Worm (Caenorhabditis elegans): Measurements from ENCODE around the gene fbxa-167.

Gene fbxa-167

DNA sequence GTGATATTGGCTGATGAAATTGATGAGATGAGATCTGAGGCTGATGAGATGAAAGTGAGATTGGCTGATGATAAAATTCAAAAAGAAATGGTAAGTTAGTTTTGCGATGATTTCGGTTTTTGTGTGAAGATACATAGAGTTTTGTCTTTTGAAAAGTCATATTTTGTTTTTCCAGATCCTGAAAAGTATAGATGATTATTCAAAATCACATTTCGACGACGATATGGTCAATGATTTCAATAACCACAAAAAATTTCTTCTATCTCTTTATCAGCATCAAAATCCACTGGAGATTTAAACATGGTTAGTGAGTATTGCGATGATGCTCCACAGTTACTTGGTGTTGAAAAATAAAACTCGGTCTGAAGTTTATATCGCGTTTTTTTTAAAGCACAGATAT lies 40.4 kb upstream of the fbxa-167 start, which contains the start of gene csp-1:
csp-1 (plus strand) TSS at position 301 of the 400 bp plus-strand sequence.
- TF ChIP-seq nhr-42 (GFP tag; IDR thresholded peaks at IDR 0.05): no peak
- TF ChIP-seq arid-1 (GFP tag; conservative IDR thresholded peaks at IDR 0.05): no peak
- TF ChIP-seq php-3 (GFP tag; IDR thresholded peaks at IDR 0.05): no peak
- TF ChIP-seq spr-3 (GFP tag; optimal IDR thresholded peaks at IDR 0.05): no peak
- no peak for TF ChIP-seq dpl-1 (GFP tag; optimal IDR thresholded peaks at IDR 0.05)
- no peak for TF ChIP-seq lin-1 (GFP tag; IDR thresholded peaks at IDR 0.05)
- no peak for TF ChIP-seq mdl-1 (tag; optimal IDR thresholded peaks at IDR 0.05)
- no peak for TF ChIP-seq unc-130 (GFP tag; optimal IDR thresholded peaks at IDR 0.05)
- TF ChIP-seq ceh-62 (tag; optimal IDR thresholded peaks at IDR 0.05): no peak
- no peak for TF ChIP-seq F10B5.3 (tag; optimal IDR thresholded peaks at IDR 0.05)
- no peak for TF ChIP-seq pqm-1 (tag; optimal IDR thresholded peaks at IDR 0.05)
- TF ChIP-seq nhr-48 (tag; optimal IDR thresholded peaks at IDR 0.05): no peak

ce11 chrII:13609655-13610054 lies 31.6 kb upstream of the fbxa-167 start, which contains the start of gene gst-20:
TSS of gene gst-20 (minus strand) at chrII:13609824.
- TF ChIP-seq F10B5.3 (tag; optimal IDR thresholded peaks at IDR 0.05): no peak
- TF ChIP-seq spr-1 (tag; optimal IDR thresholded peaks at IDR 0.05): no peak
- TF ChIP-seq hmg-1.1 (GFP tag; IDR thresholded peaks at IDR 0.05): no peak
- no peak for TF ChIP-seq F44E2.7 (GFP tag; IDR thresholded peaks at IDR 0.05)
- no peak for TF ChIP-seq dmd-9 (GFP tag; IDR thresholded peaks at IDR 0.05)
- TF ChIP-seq saeg-2 (GFP tag; IDR thresholded peaks at IDR 0.05): no peak
- no peak for TF ChIP-seq Y105C5A.15 (GFP tag; IDR thresholded peaks at IDR 0.05)
- no peak for TF ChIP-seq madf-5 (GFP tag; IDR thresholded peaks at IDR 0.05)
- no peak for TF ChIP-seq mep-1 (tag; optimal IDR thresholded peaks at IDR 0.05)
- no peak for TF ChIP-seq nhr-10 (tag; optimal IDR thresholded peaks at IDR 0.05)
- TF ChIP-seq T20F7.1 (GFP tag; optimal IDR thresholded peaks at IDR 0.05): no peak
- TF ChIP-seq lin-1 (GFP tag; IDR thresholded peaks at IDR 0.05): no peak
- no peak for TF ChIP-seq mxl-2 (GFP tag; conservative IDR thresholded peaks at IDR 0.05)
- no peak for TF ChIP-seq snpc-1.2 (GFP tag; IDR thresholded peaks at IDR 0.05)
- TF ChIP-seq zfp-3 (GFP tag; conservative IDR thresholded peaks at IDR 0.05): no peak
- TF ChIP-seq nhr-6 (tag; optimal IDR thresholded peaks at IDR 0.05): peak; percentile 22
- TF ChIP-seq mxl-3 (GFP tag; optimal IDR thresholded peaks at IDR 0.05): peak; percentile 100
- no peak for TF ChIP-seq dmd-8 (GFP tag; IDR thresholded peaks at IDR 0.05)
- TF ChIP-seq ceh-32 (tag; optimal IDR thresholded peaks at IDR 0.05; ENCODE audit: poor library complexity): no peak
- no peak for TF ChIP-seq nhr-41 (GFP tag; IDR thresholded peaks at IDR 0.05)
- TF ChIP-seq vab-7 (GFP tag; IDR thresholded peaks at IDR 0.05): no peak
- TF ChIP-seq mdt-29 (GFP tag; IDR thresholded peaks at IDR 0.05): no peak
- no peak for TF ChIP-seq F37D6.2 (tag; optimal IDR thresholded peaks at IDR 0.05)
- TF ChIP-seq dpl-1 (GFP tag; optimal IDR thresholded peaks at IDR 0.05): peak; percentile 32
- TF ChIP-seq aha-1 (tag): peak; percentile 28
- TF ChIP-seq ces-1 (GFP tag; optimal IDR thresholded peaks at IDR 0.05): no peak
- peak; percentile 53 for TF ChIP-seq nhr-48 (tag; optimal IDR thresholded peaks at IDR 0.05)
- TF ChIP-seq fkh-10 (GFP tag; optimal IDR thresholded peaks at IDR 0.05): no peak
- TF ChIP-seq unc-62 (GFP tag; optimal IDR thresholded peaks at IDR 0.05 in 1 of 2): no peak
- no peak for TF ChIP-seq unc-62 (tag; optimal IDR thresholded peaks at IDR 0.05)
- TF ChIP-seq tag-97 (GFP tag; IDR thresholded peaks at IDR 0.05): no peak
- no peak for TF ChIP-seq nhr-76 (tag; optimal IDR thresholded peaks at IDR 0.05)
- no peak for TF ChIP-seq zip-2 (tag; optimal IDR thresholded peaks at IDR 0.05)
- TF ChIP-seq nhr-28 (tag; optimal IDR thresholded peaks at IDR 0.05): peak; percentile 72
- TF ChIP-seq pha-4 (GFP tag; IDR thresholded peaks at IDR 0.05): no peak
- no peak for TF ChIP-seq pha-4 (tag; optimal IDR thresholded peaks at IDR 0.05)
- TF ChIP-seq duxl-1 (tag; optimal IDR thresholded peaks at IDR 0.05; ENCODE audit: poor library complexity): no peak
- no peak for TF ChIP-seq Y48G9A.11 (GFP tag; IDR thresholded peaks at IDR 0.05)
- no peak for TF ChIP-seq snpc-4 (tag; optimal IDR thresholded peaks at IDR 0.05)
- TF ChIP-seq daf-8 (GFP tag; IDR thresholded peaks at IDR 0.05): no peak
- TF ChIP-seq nhr-42 (GFP tag; IDR thresholded peaks at IDR 0.05): no peak
- peak; percentile 78 for TF ChIP-seq hlh-11 (tag; optimal IDR thresholded peaks at IDR 0.05)
- peak; percentile 75 for TF ChIP-seq dve-1 (tag; optimal IDR thresholded peaks at IDR 0.05; ENCODE audit: insufficient read depth)
- no peak for TF ChIP-seq lir-3 (tag; optimal IDR thresholded peaks at IDR 0.05)
